Worm (Caenorhabditis elegans): Measurements from ENCODE around the gene C53B7.2.

ce11 chrX:6877436-6877835, 31.4 kb downstream of the C53B7.2 start, which contains the start of gene col-173:
- TF ChIP-seq B0035.1 (tag; optimal IDR thresholded peaks at IDR 0.05) (no peak), bed-2 (GFP tag; IDR thresholded peaks at IDR 0.05) (no peak), ZK185.1 (tag; optimal IDR thresholded peaks at IDR 0.05; ENCODE audit: poor library complexity, severe bottlenecking) (no peak), ztf-28 (GFP tag; IDR thresholded peaks at IDR 0.05) (no peak), unc-62 (GFP tag; optimal IDR thresholded peaks at IDR 0.05) (no peak), lag-1 (GFP tag; IDR thresholded peaks at IDR 0.05) (no peak), lir-1 (GFP tag; conservative IDR thresholded peaks at IDR 0.05) (no peak)
